Worm (Caenorhabditis elegans): Measurements from ENCODE around the gene toc-1.
A peak's percentile ranks its signal among the peaks of the same experiment; 100 is the strongest.

toc-1 gene

DNA sequence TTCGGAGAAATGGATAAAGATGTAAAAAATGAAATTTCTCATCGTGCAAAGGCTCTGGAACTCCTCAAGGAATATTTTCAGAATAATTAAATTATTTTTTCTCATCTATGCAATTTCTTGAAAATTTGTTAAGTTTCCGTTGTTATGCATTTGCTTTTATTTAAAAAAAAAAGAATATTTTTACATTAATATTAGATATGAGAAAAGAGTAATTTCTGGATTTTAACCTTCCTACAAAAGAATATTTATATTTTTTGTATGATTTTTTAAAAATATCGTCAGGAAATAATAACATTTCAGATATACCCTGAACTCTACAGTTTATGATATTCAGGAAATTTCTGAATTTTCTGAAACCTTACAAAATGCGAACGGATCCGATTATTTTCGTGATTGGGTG lies 10.2 kb upstream of the toc-1 start, which contains the start of gene gro-1:
gro-1 (plus strand) TSS at position 301 of the 400 bp plus-strand sequence.
- TF ChIP-seq aha-1 (tag; optimal IDR thresholded peaks at IDR 0.05) (no peak), ztf-4 (tag; optimal IDR thresholded peaks at IDR 0.05) (no peak), irx-1 (tag; optimal IDR thresholded peaks at IDR 0.05) (no peak), jun-1 (tag; optimal IDR thresholded peaks at IDR 0.05) (no peak), C04F5.9 (tag; optimal IDR thresholded peaks at IDR 0.05) (no peak), snu-23 (GFP tag; optimal IDR thresholded peaks at IDR 0.05) (no peak), nhr-19 (GFP tag; conservative IDR thresholded peaks at IDR 0.05) (no peak), egl-27 (tag; optimal IDR thresholded peaks at IDR 0.05) (no peak)

ce11 chrIII:5267217-5267906 lies 7.7 kb upstream of the toc-1 start, which contains the start of gene ZC395.5:
Gene ZC395.5 (plus strand): TSS chrIII:5267848.
- TF ChIP-seq ets-5 (GFP tag; IDR thresholded peaks at IDR 0.05) = no peak
- TF ChIP-seq fkh-10 (GFP tag; optimal IDR thresholded peaks at IDR 0.05) = no peak
- peak; percentile 14 for TF ChIP-seq nhr-90 (tag; optimal IDR thresholded peaks at IDR 0.05; ENCODE audit: poor library complexity)
- no peak for TF ChIP-seq nhr-12 (tag; optimal IDR thresholded peaks at IDR 0.05)
- TF ChIP-seq mep-1 (tag; optimal IDR thresholded peaks at IDR 0.05) = no peak
- TF ChIP-seq elt-2 (tag; optimal IDR thresholded peaks at IDR 0.05) = peak; percentile 69
- TF ChIP-seq pax-3 (tag; optimal IDR thresholded peaks at IDR 0.05) = no peak
- TF ChIP-seq sox-4 (tag; optimal IDR thresholded peaks at IDR 0.05) = no peak
- no peak for TF ChIP-seq dsc-1 (tag; optimal IDR thresholded peaks at IDR 0.05)
- no peak for TF ChIP-seq fos-1 (tag; optimal IDR thresholded peaks at IDR 0.05)
- no peak for TF ChIP-seq tlp-1 (tag; optimal IDR thresholded peaks at IDR 0.05)
- no peak for TF ChIP-seq nhr-237 (tag; optimal IDR thresholded peaks at IDR 0.05)
- no peak for TF ChIP-seq unc-130 (tag; optimal IDR thresholded peaks at IDR 0.05)
- TF ChIP-seq hpl-2 (GFP tag; optimal IDR thresholded peaks at IDR 0.05) = no peak
- TF ChIP-seq hlh-17 (GFP tag; optimal IDR thresholded peaks at IDR 0.05; ENCODE audit: borderline replicate concordance) = no peak
- peak in 1 of 2 experiments; percentile 34 for TF ChIP-seq lin-35 (GFP tag; optimal IDR thresholded peaks at IDR 0.05)
- no peak for TF ChIP-seq unc-86 (tag; optimal IDR thresholded peaks at IDR 0.05)
- TF ChIP-seq aly-2 (tag; optimal IDR thresholded peaks at IDR 0.05) = no peak
- TF ChIP-seq blmp-1 (tag; optimal IDR thresholded peaks at IDR 0.05) = peak; percentile 16
- TF ChIP-seq lin-13 (GFP tag; optimal IDR thresholded peaks at IDR 0.05) = no peak
- TF ChIP-seq C16A3.4 (tag; optimal IDR thresholded peaks at IDR 0.05) = no peak
- TF ChIP-seq nhr-20 (tag; optimal IDR thresholded peaks at IDR 0.05) = peak; percentile 28
- no peak for TF ChIP-seq lin-39 (tag; optimal IDR thresholded peaks at IDR 0.05)
- TF ChIP-seq C34B4.2 (tag; optimal IDR thresholded peaks at IDR 0.05) = no peak
- TF ChIP-seq hlh-4 (tag; optimal IDR thresholded peaks at IDR 0.05) = no peak
- no peak for TF ChIP-seq lir-3 (tag; optimal IDR thresholded peaks at IDR 0.05; ENCODE audit: poor library complexity)
- no peak for TF ChIP-seq nhr-28 (tag; optimal IDR thresholded peaks at IDR 0.05)
- peak in 1 of 2 experiments; percentile 24 for TF ChIP-seq lsy-2 (tag; optimal IDR thresholded peaks at IDR 0.05)
- TF ChIP-seq efl-1 (optimal IDR thresholded peaks at IDR 0.05) = no peak
- peak in 1 of 2 experiments; percentile 52 for TF ChIP-seq efl-1 (GFP tag; optimal IDR thresholded peaks at IDR 0.05 in 1 of 2)
- no peak for TF ChIP-seq elt-3 (tag; optimal IDR thresholded peaks at IDR 0.05)
- TF ChIP-seq sup-37 (GFP tag; optimal IDR thresholded peaks at IDR 0.05) = no peak
- no peak for TF ChIP-seq pqm-1 (tag; optimal IDR thresholded peaks at IDR 0.05)
- TF ChIP-seq nhr-77 (tag; optimal IDR thresholded peaks at IDR 0.05) = no peak
- peak; percentile 8 for TF ChIP-seq snu-23 (GFP tag; optimal IDR thresholded peaks at IDR 0.05)
- TF ChIP-seq F16B12.6 (tag; optimal IDR thresholded peaks at IDR 0.05) = no peak
- TF ChIP-seq unc-62 (GFP tag; optimal IDR thresholded peaks at IDR 0.05) = no peak
- no peak for TF ChIP-seq skn-1 (tag; optimal IDR thresholded peaks at IDR 0.05)

All from whole organism, L1 larva.